Fruit fly (Drosophila melanogaster): ENCODE measurements around the gene RecQ5.

Gene RecQ5

DNA sequence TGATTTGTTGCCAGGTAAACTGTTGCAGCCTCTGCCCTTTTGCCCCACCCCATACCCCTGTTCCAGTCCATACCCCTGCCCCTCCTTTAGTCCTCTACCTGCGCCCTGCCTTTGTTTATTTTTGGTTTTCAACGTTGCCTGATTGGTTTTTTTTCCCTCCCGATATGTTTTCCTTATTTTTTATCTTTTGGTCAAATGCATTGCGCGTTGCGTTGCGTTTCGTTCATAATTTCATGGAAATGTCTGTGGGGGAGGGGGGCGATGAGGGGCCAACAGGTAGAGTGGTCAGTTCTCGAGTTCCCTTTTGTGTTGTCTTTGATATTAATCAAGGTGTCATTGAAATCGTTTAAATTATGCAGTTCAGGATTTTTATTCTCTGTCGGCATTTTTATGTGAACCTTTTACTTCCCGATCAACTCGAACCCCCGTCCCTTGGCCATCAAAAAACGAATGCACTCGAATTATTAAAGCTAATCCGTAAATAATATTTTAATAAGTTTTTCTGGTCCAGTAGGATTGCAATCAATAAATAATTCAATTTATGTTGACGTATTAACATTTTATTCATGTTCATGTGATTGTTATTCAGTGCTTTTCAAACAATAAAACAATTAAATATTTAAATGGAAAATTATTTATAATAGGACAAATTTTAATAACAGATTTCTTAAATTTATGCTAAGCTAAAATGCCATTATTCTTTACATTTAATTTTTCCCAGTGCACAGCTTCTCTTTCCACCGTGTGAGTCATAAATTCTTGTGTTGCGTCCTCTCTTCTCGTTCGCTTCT lies 3.1 kb upstream of the RecQ5 start (continued):
- TF ChIP-seq CG4854 (GFP tag; optimal IDR thresholded peaks at IDR 0.05) (no peak), zfh1 (GFP tag; IDR thresholded peaks at IDR 0.05) (peak; percentile 68; the same call in 2 of the 3 replicates), CG4404 (GFP tag; IDR thresholded peaks at IDR 0.05) (peak; percentile 85), lilli (GFP tag; optimal IDR thresholded peaks at IDR 0.05) (peak; percentile 29), slp2 (GFP tag; optimal IDR thresholded peaks at IDR 0.05) (no peak), unpg (GFP tag; optimal IDR thresholded peaks at IDR 0.05) (peak; percentile 73), HHEX (GFP tag; optimal IDR thresholded peaks at IDR 0.05) (peak; percentile 23), stc (GFP tag; IDR thresholded peaks at IDR 0.05) (peak; percentile 73), Blimp-1 (GFP tag; optimal IDR thresholded peaks at IDR 0.05) (peak; percentile 78), CG8924 (tag; optimal IDR thresholded peaks at IDR 0.05) (peak; percentile 82), dati (GFP tag; IDR thresholded peaks at IDR 0.05) (no peak), crp (GFP tag; optimal IDR thresholded peaks at IDR 0.05) (no peak), CG5953 (GFP tag; IDR thresholded peaks at IDR 0.05) (no peak), CG12236 (GFP tag; optimal IDR thresholded peaks at IDR 0.05) (no peak), Neu2 (GFP tag; optimal IDR thresholded peaks at IDR 0.05; ENCODE audit: borderline replicate concordance) (no peak), oc (tag; optimal IDR thresholded peaks at IDR 0.05) (peak; percentile 44), Kr (GFP tag; optimal IDR thresholded peaks at IDR 0.05) (no peak), scrt (GFP tag; optimal IDR thresholded peaks at IDR 0.05) (no peak), sqz (GFP tag; optimal IDR thresholded peaks at IDR 0.05) (peak; percentile 21), CG3847 (GFP tag; IDR thresholded peaks at IDR 0.05) (no peak), Elba2 (GFP tag; optimal IDR thresholded peaks at IDR 0.05) (no peak), CG9727 (GFP tag; optimal IDR thresholded peaks at IDR 0.05) (peak; percentile 95), tap (tag; optimal IDR thresholded peaks at IDR 0.05) (peak; percentile 26), crc (GFP tag; optimal IDR thresholded peaks at IDR 0.05) (no peak), Med (GFP tag) (no peak), Side (GFP tag; optimal IDR thresholded peaks at IDR 0.05) (no peak), Sry-β (GFP tag; optimal IDR thresholded peaks at IDR 0.05) (no peak), chif (GFP tag; optimal IDR thresholded peaks at IDR 0.05) (peak in 1 of 2 experiments; percentile 44), trem (tag; optimal IDR thresholded peaks at IDR 0.05) (peak; percentile 93), CG11723 (GFP tag; optimal IDR thresholded peaks at IDR 0.05) (peak; percentile 31), Dip2 (GFP tag; IDR thresholded peaks at IDR 0.05) (no peak), CG18476 (GFP tag; optimal IDR thresholded peaks at IDR 0.05) (peak; percentile 39), CG7786 (GFP tag; optimal IDR thresholded peaks at IDR 0.05) (no peak), ssp (GFP tag; IDR thresholded peaks at IDR 0.05) (peak; percentile 30; the same call in 1 of the 2 replicates), CG10565 (GFP tag; optimal IDR thresholded peaks at IDR 0.05) (no peak), CG14050 (GFP tag; IDR thresholded peaks at IDR 0.05) (no peak), abd-A (tag; optimal IDR thresholded peaks at IDR 0.05) (peak; percentile 43), CG17186 (GFP tag; optimal IDR thresholded peaks at IDR 0.05) (no peak), mam (GFP tag; optimal IDR thresholded peaks at IDR 0.05) (no peak), peb (GFP tag; IDR thresholded peaks at IDR 0.05) (peak; percentile 18; the same call in 1 of the 2 replicates), CG13775 (GFP tag; optimal IDR thresholded peaks at IDR 0.05) (peak; percentile 77), Aef1 (GFP tag; IDR thresholded peaks at IDR 0.05) (no peak), Camta (GFP tag; optimal IDR thresholded peaks at IDR 0.05) (peak; percentile 47), HLH4C (GFP tag; IDR thresholded peaks at IDR 0.05; ENCODE audit: partially characterized antibody) (0 out of 3 replicates have a peak, but pooled peaks have one; percentile 38), fd64A (GFP tag; optimal IDR thresholded peaks at IDR 0.05) (no peak), esg (GFP tag; conservative IDR thresholded peaks at IDR 0.05) (peak; percentile 36), CG2712 (tag; optimal IDR thresholded peaks at IDR 0.05) (peak; percentile 96), CG16779 (GFP tag; IDR thresholded peaks at IDR 0.05) (no peak), CG4707 (GFP tag; optimal IDR thresholded peaks at IDR 0.05) (no peak)
